Fruit fly (Drosophila melanogaster): ENCODE measurements around the gene Tsp66A.
A peak's percentile ranks its signal among the peaks of the same experiment; 100 is the strongest.

Tsp66A gene

DNA sequence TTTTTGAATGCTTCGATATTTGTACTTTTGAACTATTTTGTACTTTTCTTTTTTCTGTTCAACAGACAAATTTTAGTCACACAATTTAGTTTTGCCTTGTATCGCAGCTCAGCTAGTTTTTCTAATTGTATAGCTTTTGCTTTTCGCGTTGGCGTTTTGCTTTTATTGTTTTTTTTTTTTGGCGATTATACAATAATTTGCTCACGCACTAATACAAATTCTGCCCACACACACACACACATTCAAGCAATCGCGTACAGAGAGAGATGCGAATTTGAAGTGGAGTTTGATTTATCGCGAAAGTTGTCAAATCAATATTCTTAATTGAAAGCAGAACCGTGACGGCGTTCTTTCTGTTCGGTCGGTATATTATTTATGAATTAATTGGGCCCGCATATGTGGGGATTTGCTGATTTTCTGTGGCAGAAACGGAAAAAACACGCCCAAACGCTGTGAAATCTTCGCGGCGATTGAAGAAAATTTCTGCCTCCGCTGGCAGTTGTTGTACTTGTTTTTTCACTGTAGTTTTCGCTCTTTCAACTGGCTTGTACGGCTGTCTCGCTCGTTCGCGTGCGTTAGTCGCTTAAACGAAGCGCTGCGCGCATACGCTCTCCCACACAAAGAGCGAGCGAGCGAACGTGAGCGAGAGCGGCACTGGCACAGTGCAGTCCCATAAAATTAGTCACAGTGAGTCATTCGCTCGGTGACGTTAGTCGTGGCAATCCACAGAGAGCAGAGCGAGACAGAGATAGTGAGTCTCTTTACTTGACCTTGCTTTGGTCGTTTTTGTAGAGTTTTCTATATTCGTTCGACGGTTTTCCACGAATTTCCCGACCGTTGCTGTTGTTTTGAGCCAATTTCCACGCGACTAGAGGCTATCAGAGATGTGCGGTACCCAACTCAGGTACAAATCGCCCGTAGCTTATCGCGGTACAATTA, 30.3 kb upstream of the Tsp66A start, which contains the start of gene Rac2 (continued):
- peak; percentile 28 for TF ChIP-seq Hr39 (GFP tag; optimal IDR thresholded peaks at IDR 0.05)
- TF ChIP-seq CG6163 (GFP tag; IDR thresholded peaks at IDR 0.05), result peak; percentile 74
- TF ChIP-seq Eip78C (GFP tag), result peak; percentile 83
- TF ChIP-seq CG3919 (GFP tag; optimal IDR thresholded peaks at IDR 0.05), result peak; percentile 70
- no peak for TF ChIP-seq CG6792 (GFP tag; optimal IDR thresholded peaks at IDR 0.05)
- TF ChIP-seq esn (GFP tag; optimal IDR thresholded peaks at IDR 0.05), result peak; percentile 42
- TF ChIP-seq pdm3 (GFP tag; optimal IDR thresholded peaks at IDR 0.05), result peak; percentile 41
- peak; percentile 41 for TF ChIP-seq CG7368 (GFP tag; optimal IDR thresholded peaks at IDR 0.05)
- TF ChIP-seq CG8119 (GFP tag; IDR thresholded peaks at IDR 0.05), result peak; percentile 57
- peak; percentile 54 for TF ChIP-seq CG10669 (GFP tag; optimal IDR thresholded peaks at IDR 0.05)
- TF ChIP-seq CG3032 (tag; optimal IDR thresholded peaks at IDR 0.05), result peak; percentile 37
- peak; percentile 67 for TF ChIP-seq Eip75B (GFP tag; optimal IDR thresholded peaks at IDR 0.05)
- TF ChIP-seq Blimp-1 (GFP tag; optimal IDR thresholded peaks at IDR 0.05), result no peak
- TF ChIP-seq Ets21C (GFP tag; optimal IDR thresholded peaks at IDR 0.05), result peak; percentile 29
- TF ChIP-seq CG15336 (GFP tag; IDR thresholded peaks at IDR 0.05), result peak; percentile 58
- TF ChIP-seq fd85E (GFP tag; optimal IDR thresholded peaks at IDR 0.05), result peak; percentile 40
- no peak for TF ChIP-seq Eip93F (GFP tag; optimal IDR thresholded peaks at IDR 0.05)
- TF ChIP-seq CG8319 (GFP tag; optimal IDR thresholded peaks at IDR 0.05), result no peak
- peak; percentile 19 for TF ChIP-seq OdsH (GFP tag; optimal IDR thresholded peaks at IDR 0.05)
- TF ChIP-seq salr (GFP tag; optimal IDR thresholded peaks at IDR 0.05), result peak; percentile 46 to 67
- peak; percentile 88 for TF ChIP-seq svp (GFP tag)
- peak; percentile 28 for TF ChIP-seq Sox102F (GFP tag; optimal IDR thresholded peaks at IDR 0.05)
- TF ChIP-seq Gug (GFP tag; IDR thresholded peaks at IDR 0.05), result no peak; the same call in 1 of the 2 replicates
- TF ChIP-seq vri (GFP tag; optimal IDR thresholded peaks at IDR 0.05), result peak; percentile 78
- peak; percentile 20 for TF ChIP-seq Met (GFP tag; optimal IDR thresholded peaks at IDR 0.05)
- TF ChIP-seq achi (GFP tag; optimal IDR thresholded peaks at IDR 0.05), result peak; percentile 58
- TF ChIP-seq CG6276 (GFP tag; optimal IDR thresholded peaks at IDR 0.05), result peak; percentile 70
- TF ChIP-seq Hr38 (GFP tag; optimal IDR thresholded peaks at IDR 0.05), result no peak
- peak; percentile 30 for TF ChIP-seq lz (GFP tag; optimal IDR thresholded peaks at IDR 0.05)
- peak; percentile 47 for TF ChIP-seq CG10631 (GFP tag; optimal IDR thresholded peaks at IDR 0.05)
- TF ChIP-seq CG31627 (GFP tag; optimal IDR thresholded peaks at IDR 0.05), result peak; percentile 40
- no peak for TF ChIP-seq Sox15 (GFP tag; optimal IDR thresholded peaks at IDR 0.05)

DNA sequence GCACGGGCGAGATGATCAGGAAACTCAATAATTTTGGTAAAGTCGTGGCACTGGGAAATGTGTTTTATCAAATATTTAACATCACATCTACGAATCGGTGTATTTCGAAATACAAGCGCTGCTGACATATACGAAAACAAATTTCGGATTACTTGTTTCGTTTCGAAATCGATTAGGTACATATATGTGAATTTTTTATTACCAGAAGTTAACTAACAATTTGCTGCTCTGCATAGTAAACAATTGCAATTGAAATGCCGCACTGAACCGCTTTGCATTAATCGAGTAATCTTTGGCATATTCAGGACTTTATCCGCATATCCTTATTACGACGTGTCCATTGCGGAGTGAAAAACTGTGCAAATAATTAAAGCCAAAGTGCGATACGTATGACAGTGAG, 27.9 kb upstream of the Tsp66A start, which contains the start of gene CG14835:
CG14835 (minus strand) TSS at position 101 of the 400 bp plus-strand sequence.
- TF ChIP-seq CG15336 (GFP tag; IDR thresholded peaks at IDR 0.05), result no peak
- TF ChIP-seq CG8319 (GFP tag; optimal IDR thresholded peaks at IDR 0.05), result no peak
- no peak for TF ChIP-seq CG34406 (GFP tag; optimal IDR thresholded peaks at IDR 0.05)
- TF ChIP-seq Hr39 (GFP tag; optimal IDR thresholded peaks at IDR 0.05), result no peak
- TF ChIP-seq spab (GFP tag; optimal IDR thresholded peaks at IDR 0.05), result no peak
- TF ChIP-seq fd59A (GFP tag; optimal IDR thresholded peaks at IDR 0.05), result no peak
- no peak for TF ChIP-seq CG1621 (tag; optimal IDR thresholded peaks at IDR 0.05)

- TF ChIP-seq Eip93F (GFP tag; optimal IDR thresholded peaks at IDR 0.05), result no peak
- TF ChIP-seq Eip78C (GFP tag), result no peak
- no peak for TF ChIP-seq CG4318 (GFP tag; optimal IDR thresholded peaks at IDR 0.05)
Observed at dm6 chr3L:7439305-7439704, 26.0 kb upstream of the Tsp66A start, which contains the start of gene sphinx1. Gene sphinx1 (minus strand): TSS chr3L:7439405.
